Fruit fly (Drosophila melanogaster): ENCODE results near the gene htl.

The htl gene

dm6 chr3R:18006483-18006882 lies 46.3 kb downstream of the htl start (continued):
- TF ChIP-seq CG6808 (GFP tag; optimal IDR thresholded peaks at IDR 0.05) = no peak
- no peak for TF ChIP-seq achi (GFP tag; optimal IDR thresholded peaks at IDR 0.05)

dm6 chr3R:18004698-18005097 lies 48.1 kb downstream of the htl start:
- TF ChIP-seq acj6 (GFP tag; optimal IDR thresholded peaks at IDR 0.05) (no peak), CG3919 (GFP tag; optimal IDR thresholded peaks at IDR 0.05) (no peak), CG11294 (GFP tag; IDR thresholded peaks at IDR 0.05) (0 out of 2 replicates have a peak, but pooled peaks have one; percentile 26), dsx (GFP tag; optimal IDR thresholded peaks at IDR 0.05; ENCODE audit: poor library complexity, severe bottlenecking) (no peak), Blimp-1 (GFP tag; optimal IDR thresholded peaks at IDR 0.05) (no peak), Ets21C (GFP tag; optimal IDR thresholded peaks at IDR 0.05) (no peak), CG9139 (GFP tag; optimal IDR thresholded peaks at IDR 0.05) (no peak), CG6276 (GFP tag; optimal IDR thresholded peaks at IDR 0.05) (no peak), lz (GFP tag; optimal IDR thresholded peaks at IDR 0.05) (no peak), CG4318 (GFP tag; optimal IDR thresholded peaks at IDR 0.05) (no peak), Hr38 (GFP tag; optimal IDR thresholded peaks at IDR 0.05) (no peak), Lpt (GFP tag; optimal IDR thresholded peaks at IDR 0.05) (no peak), fkh (GFP tag; optimal IDR thresholded peaks at IDR 0.05) (no peak), CG10669 (GFP tag; optimal IDR thresholded peaks at IDR 0.05) (no peak), CG16779 (tag; optimal IDR thresholded peaks at IDR 0.05) (no peak), Eip78C (GFP tag) (no peak), CG6163 (GFP tag; IDR thresholded peaks at IDR 0.05) (no peak), Eip75B (GFP tag; optimal IDR thresholded peaks at IDR 0.05) (no peak), esn (GFP tag; optimal IDR thresholded peaks at IDR 0.05) (no peak), CG32006 (GFP tag; optimal IDR thresholded peaks at IDR 0.05) (no peak), eg (GFP tag; IDR thresholded peaks at IDR 0.05) (peak; percentile 69), CG3032 (tag; optimal IDR thresholded peaks at IDR 0.05) (no peak), pdm3 (GFP tag; optimal IDR thresholded peaks at IDR 0.05) (no peak), OdsH (GFP tag; optimal IDR thresholded peaks at IDR 0.05) (no peak), topi (GFP tag; optimal IDR thresholded peaks at IDR 0.05) (no peak), CG8119 (GFP tag; IDR thresholded peaks at IDR 0.05) (peak; percentile 31; the same call in 1 of the 3 replicates), achi (GFP tag; optimal IDR thresholded peaks at IDR 0.05) (no peak), ss (GFP tag; optimal IDR thresholded peaks at IDR 0.05) (no peak), CG15336 (GFP tag; IDR thresholded peaks at IDR 0.05) (peak; percentile 47), svp (GFP tag) (no peak), Gug (GFP tag; IDR thresholded peaks at IDR 0.05) (peak; percentile 40; the same call in 1 of the 2 replicates), CG1621 (tag; optimal IDR thresholded peaks at IDR 0.05) (no peak), vri (GFP tag; optimal IDR thresholded peaks at IDR 0.05) (no peak), CG8632 (GFP tag; optimal IDR thresholded peaks at IDR 0.05) (no peak), cyc (GFP tag; optimal IDR thresholded peaks at IDR 0.05) (no peak), CG6808 (GFP tag; optimal IDR thresholded peaks at IDR 0.05) (no peak), CG6792 (GFP tag; optimal IDR thresholded peaks at IDR 0.05) (no peak)

Data from whole organism, prepupa.